Fruit fly (Drosophila melanogaster) whole organism, embryonic: ENCODE measurements around the gene polo.
A peak's percentile ranks its signal among the peaks of the same experiment; 100 is the strongest.

Source experiments
- BtbVII ChIP-seq: fragments of 200-800 bp; sonication (Bioruptor generic); optimal IDR thresholded peaks from 3 replicates; lab custom pipeline; 2017; ENCODE audit warnings: missing biosample characterization, mild to moderate bottlenecking, missing genetic modification characterization
- CG11093 ChIP-seq: fragments of 200-800 bp; sonication (Bioruptor generic); IDR thresholded peaks from 3 replicates; pipeline ENCODE4 v1.3.6; 2022; ENCODE audit warnings: missing biosample characterization, missing genetic modification characterization
- CG12219 ChIP-seq: fragments of 200-800 bp; sonication (Bioruptor generic); optimal IDR thresholded peaks from 3 replicates; lab custom pipeline; 2018; ENCODE audit warnings: missing biosample characterization, mild to moderate bottlenecking, missing genetic modification characterization
- CG15479 ChIP-seq: fragments of 200-800 bp; sonication (Bioruptor generic); optimal IDR thresholded peaks from 3 replicates; lab custom pipeline; 2019; ENCODE audit warnings: missing biosample characterization, mild to moderate bottlenecking, missing genetic modification characterization, moderate library complexity
- CG17186 ChIP-seq: fragments of 200-800 bp; sonication (Bioruptor generic); optimal IDR thresholded peaks from 3 replicates; lab custom pipeline; 2017; ENCODE audit warnings: missing biosample characterization, missing genetic modification reagents, missing genetic modification characterization
- CG17359 ChIP-seq: fragments of 200-800 bp; sonication (Bioruptor generic); optimal IDR thresholded peaks from 3 replicates; lab custom pipeline; 2018; ENCODE audit warnings: missing biosample characterization, mild to moderate bottlenecking, missing genetic modification characterization, moderate library complexity
- CG17385 ChIP-seq: fragments of 200-800 bp; sonication (Bioruptor generic); optimal IDR thresholded peaks from 3 replicates; lab custom pipeline; 2018; ENCODE audit warnings: missing biosample characterization, mild to moderate bottlenecking, missing genetic modification characterization
- CG17829 ChIP-seq: fragments of 200-800 bp; optimal IDR thresholded peaks from 2 replicates; lab custom pipeline; 2019; ENCODE audit warnings: missing biosample characterization, mild to moderate bottlenecking, missing genetic modification characterization, moderate library complexity
- CG18599 ChIP-seq: fragments of 200-800 bp; sonication (Bioruptor generic); optimal IDR thresholded peaks from 3 replicates; lab custom pipeline; 2017; ENCODE audit warnings: missing biosample characterization, missing genetic modification characterization, mild to moderate bottlenecking, moderate library complexity, missing genetic modification reagents
- CG18764 ChIP-seq: fragments of 200-800 bp; sonication (Bioruptor generic); optimal IDR thresholded peaks from 3 replicates; lab custom pipeline; 2016; ENCODE audit warnings: missing biosample characterization, missing genetic modification characterization
- CG2875 ChIP-seq: fragments of 200-800 bp; sonication (Bioruptor generic); optimal IDR thresholded peaks from 2 replicates; lab custom pipeline; 2017; ENCODE audit warnings: missing biosample characterization, mild to moderate bottlenecking, missing genetic modification characterization, missing genetic modification reagents
- CG31388 ChIP-seq: fragments of 200-800 bp; sonication (Bioruptor generic); optimal IDR thresholded peaks from 2 replicates; lab custom pipeline; 2016; ENCODE audit warnings: missing biosample characterization, missing genetic modification characterization
- CG6683 ChIP-seq: fragments of 200-800 bp; sonication (Bioruptor generic); optimal IDR thresholded peaks from 2 replicates; lab custom pipeline; 2017; ENCODE audit warnings: missing biosample characterization, mild to moderate bottlenecking, missing genetic modification characterization, missing genetic modification reagents
- CG7556 ChIP-seq: fragments of 200-800 bp; sonication (Bioruptor generic); optimal IDR thresholded peaks from 2 replicates; lab custom pipeline; 2017; ENCODE audit warnings: missing biosample characterization, mild to moderate bottlenecking, missing genetic modification characterization
- CG7839 ChIP-seq: fragments of 200-800 bp; sonication (Bioruptor generic); optimal IDR thresholded peaks from 3 replicates; lab custom pipeline; 2018; ENCODE audit warnings: missing biosample characterization, mild to moderate bottlenecking, missing genetic modification characterization, moderate library complexity
- CG8765 ChIP-seq: fragments of 200-800 bp; sonication (Bioruptor generic); IDR thresholded peaks from 2 replicates; pipeline ENCODE4 v1.3.6; 2022; ENCODE audit warnings: missing biosample characterization, missing genetic modification characterization
- CG9797 ChIP-seq: fragments of 200-800 bp; sonication (Bioruptor generic); optimal IDR thresholded peaks from 3 replicates; lab custom pipeline; 2018; ENCODE audit warnings: missing biosample characterization, mild to moderate bottlenecking, missing genetic modification characterization
- Camta ChIP-seq: fragments of 200-800 bp; sonication (Bioruptor generic); optimal IDR thresholded peaks from 2 replicates; lab custom pipeline; 2016; ENCODE audit warnings: missing biosample characterization, missing genetic modification characterization
- Dip2 ChIP-seq: fragments of 200-800 bp; sonication (Bioruptor generic); IDR thresholded peaks from 2 replicates; pipeline ENCODE4 v1.3.6; 2022; ENCODE audit warnings: missing biosample characterization, missing genetic modification characterization
- Doc2 ChIP-seq: fragments of 200-800 bp; sonication (Bioruptor generic); IDR thresholded peaks from 2 replicates; pipeline ENCODE4 v1.3.6; 2022; ENCODE audit warnings: missing biosample characterization, missing genetic modification characterization
- Fer1 ChIP-seq: fragments of 200-800 bp; sonication (Bioruptor generic); optimal IDR thresholded peaks from 2 replicates; lab custom pipeline; 2017; ENCODE audit warnings: missing biosample characterization, mild to moderate bottlenecking, missing genetic modification characterization
- H15 ChIP-seq: fragments of 200-800 bp; sonication (Bioruptor generic); IDR thresholded peaks from 3 replicates; pipeline ENCODE4 v1.3.6; 2022; ENCODE audit warnings: missing biosample characterization, missing genetic modification characterization
- HmgZ ChIP-seq: fragments of 200-800 bp; sonication (Bioruptor generic); optimal IDR thresholded peaks from 2 replicates; lab custom pipeline; 2018; ENCODE audit warnings: missing biosample characterization, mild to moderate bottlenecking, missing genetic modification characterization
- Hr51 ChIP-seq, 2 experiments: fragments of 200-800 bp; sonication (Bioruptor generic); optimal IDR thresholded peaks; 2 replicates in 1 of 2; 3 replicates in 1 of 2; lab custom pipeline; 2016 to 2018; ENCODE audit warnings: missing biosample characterization in 2 of 2, missing genetic modification characterization in 2 of 2, mild to moderate bottlenecking in 1 of 2, moderate library complexity in 1 of 2
- Lhr ChIP-seq: fragments of 200-800 bp; sonication (Bioruptor generic); optimal IDR thresholded peaks from 3 replicates; lab custom pipeline; 2017; ENCODE audit warnings: mild to moderate bottlenecking, missing biosample characterization, missing genetic modification reagents, missing genetic modification characterization
- Mrtf ChIP-seq: fragments of 200-800 bp; sonication (Bioruptor generic); IDR thresholded peaks from 3 replicates; pipeline ENCODE4 v1.3.6; 2022; ENCODE audit warnings: missing biosample characterization, missing genetic modification characterization
- NC2β ChIP-seq: fragments of 200-800 bp; sonication (Bioruptor generic); optimal IDR thresholded peaks from 2 replicates; lab custom pipeline; 2016; ENCODE audit warnings: missing biosample characterization, missing genetic modification characterization
- Nf-YC ChIP-seq: fragments of 200-800 bp; optimal IDR thresholded peaks from 3 replicates; lab custom pipeline; 2019; ENCODE audit warnings: missing biosample characterization, mild to moderate bottlenecking, missing genetic modification characterization, moderate library complexity
- Pdp1 ChIP-seq, 2 experiments: fragments of 200-800 bp; sonication (Bioruptor generic); optimal IDR thresholded peaks; 3 replicates each; lab custom pipeline; 2016; ENCODE audit warnings: missing biosample characterization in 2 of 2, missing genetic modification characterization in 2 of 2, mild to moderate bottlenecking in 1 of 2, moderate library complexity in 1 of 2
- Stat92E ChIP-seq, 3 experiments: fragments of >200 bp in 2 of 3; fragments of 200-800 bp in 1 of 3; sonication (Bioruptor generic) in 1 of 3; optimal IDR thresholded peaks; 2 replicates each; lab custom pipeline; 2017 to 2019; ENCODE audit warnings: missing biosample characterization in 3 of 3, missing genetic modification characterization in 3 of 3, mild to moderate bottlenecking in 1 of 3, moderate library complexity in 1 of 3
- al ChIP-seq: fragments of 200-800 bp; sonication (Bioruptor generic); IDR thresholded peaks from 2 replicates; pipeline ENCODE4 v1.3.6; 2022; ENCODE audit warnings: missing biosample characterization, missing genetic modification characterization
- bsh ChIP-seq, 2 experiments: fragments of 200-800 bp; sonication (Bioruptor generic); optimal IDR thresholded peaks; 2 replicates each; lab custom pipeline; 2017 to 2018; ENCODE audit warnings: mild to moderate bottlenecking in 2 of 2, missing biosample characterization in 2 of 2, missing genetic modification characterization in 2 of 2, moderate library complexity in 1 of 2
- chif ChIP-seq, 2 experiments: fragments of 200-800 bp; sonication (Bioruptor generic); optimal IDR thresholded peaks; 3 replicates each; lab custom pipeline; 2016; ENCODE audit warnings: missing biosample characterization in 2 of 2, missing genetic modification characterization in 2 of 2
- chm ChIP-seq: fragments of 200-800 bp; sonication (Bioruptor generic); IDR thresholded peaks from 2 replicates; pipeline ENCODE4 v1.3.6; 2022; ENCODE audit warnings: missing biosample characterization, missing genetic modification characterization
- dm ChIP-seq: fragments of 200-800 bp; sonication (Bioruptor generic); optimal IDR thresholded peaks from 3 replicates; lab custom pipeline; 2016; ENCODE audit warnings: missing biosample characterization, missing genetic modification characterization
- dysf ChIP-seq: fragments of 200-800 bp; sonication (Bioruptor generic); IDR thresholded peaks from 3 replicates; pipeline ENCODE4 v1.3.6; 2022; ENCODE audit warnings: missing biosample characterization, missing genetic modification characterization
- gro ChIP-seq: fragments of 200-800 bp; sonication (Bioruptor generic); optimal IDR thresholded peaks from 2 replicates; lab custom pipeline; 2016; ENCODE audit warnings: missing biosample characterization, missing genetic modification characterization
- ind ChIP-seq: fragments of 200-800 bp; sonication (Bioruptor generic); optimal IDR thresholded peaks from 3 replicates; lab custom pipeline; 2016; ENCODE audit warnings: missing biosample characterization, missing genetic modification characterization
- kah ChIP-seq: fragments of 200-800 bp; sonication (Bioruptor generic); optimal IDR thresholded peaks from 2 replicates; lab custom pipeline; 2018; ENCODE audit warnings: missing biosample characterization, mild to moderate bottlenecking, missing genetic modification characterization
- kni ChIP-seq: fragments of 200-800 bp; sonication (Bioruptor generic); optimal IDR thresholded peaks from 3 replicates; lab custom pipeline; 2017; ENCODE audit warnings: mild to moderate bottlenecking, missing biosample characterization, missing genetic modification reagents, missing genetic modification characterization
- nerfin-2 ChIP-seq: fragments of 200-800 bp; sonication (Bioruptor generic); IDR thresholded peaks from 2 replicates; pipeline ENCODE4 v1.3.6; 2022; ENCODE audit warnings: missing biosample characterization, missing genetic modification characterization; ENCODE audit not compliant: partially characterized antibody
- onecut ChIP-seq: fragments of 200-800 bp; sonication (Bioruptor generic); IDR thresholded peaks from 2 replicates; pipeline ENCODE4 v1.3.6; 2022; ENCODE audit warnings: missing biosample characterization, missing genetic modification characterization
- pum ChIP-seq: fragments of 200-800 bp; sonication (Bioruptor generic); optimal IDR thresholded peaks from 2 replicates; lab custom pipeline; 2016; ENCODE audit warnings: missing biosample characterization, missing genetic modification characterization
- rib ChIP-seq: fragments of 200-800 bp; sonication (Bioruptor generic); IDR thresholded peaks from 2 replicates; pipeline ENCODE4 v1.3.6; 2022; ENCODE audit warnings: missing biosample characterization, missing genetic modification characterization
- stwl ChIP-seq: fragments of 200-800 bp; sonication (Bioruptor generic); optimal IDR thresholded peaks from 3 replicates; lab custom pipeline; 2018; ENCODE audit warnings: missing biosample characterization, mild to moderate bottlenecking, missing genetic modification characterization, moderate library complexity
- tll ChIP-seq, 2 experiments: fragments of 200-800 bp in 1 of 2; fragments of >200 bp in 1 of 2; sonication (Bioruptor generic) in 1 of 2; optimal IDR thresholded peaks; 2 replicates each; lab custom pipeline; 2017 to 2019; ENCODE audit warnings: missing biosample characterization in 2 of 2, missing genetic modification characterization in 2 of 2, mild to moderate bottlenecking in 1 of 2, moderate library complexity in 1 of 2
- vvl ChIP-seq: fragments of 200-800 bp; sonication (Bioruptor generic); IDR thresholded peaks from 2 replicates; pipeline ENCODE4 v1.3.6; 2022; ENCODE audit warnings: missing biosample characterization, missing genetic modification characterization
- z ChIP-seq: fragments of 200-800 bp; sonication (Bioruptor generic); IDR thresholded peaks from 3 replicates; pipeline ENCODE4 v1.3.6; 2022; ENCODE audit warnings: missing biosample characterization, missing genetic modification characterization

Gene polo

dm6 chr3L:20302081-20302630 is 7.3 kb upstream of the polo start, which contains the start of gene Pex23 (continued):
- TF ChIP-seq gro (peak; percentile 76), onecut (peak; percentile 89), CG9797 (GFP tag; lab: Kevin White, UChicago) (peak; percentile 53), chif (GFP tag; optimal IDR thresholded peaks at IDR 0.05; lab: Kevin White, UChicago) (peak; percentile 44 to 57), nerfin-2 (GFP tag; lab: Robert Waterston, UW) (peak; percentile 86), Pdp1 (GFP tag; optimal IDR thresholded peaks at IDR 0.05; lab: Kevin White, UChicago) (peak in 1 of 2 experiments; percentile 72), dysf (GFP tag; lab: Robert Waterston, UW) (peak; percentile 77), Camta (GFP tag; lab: Kevin White, UChicago) (peak; percentile 72), CG12219 (GFP tag; lab: Kevin White, UChicago) (peak; percentile 33), H15 (GFP tag; lab: Robert Waterston, UW) (peak; percentile 70; the same call in 2 of the 3 replicates), dm (GFP tag; lab: Kevin White, UChicago) (peak; percentile 45), kni (GFP tag; lab: Kevin White, UChicago) (no peak), chm (GFP tag; lab: Robert Waterston, UW) (peak; percentile 76), bsh (GFP tag; optimal IDR thresholded peaks at IDR 0.05; lab: Kevin White, UChicago) (peak in 1 of 2 experiments; percentile 80), Dip2 (GFP tag; lab: Robert Waterston, UW) (0 out of 2 replicates have a peak, but pooled peaks have one; percentile 19), vvl (GFP tag; lab: Robert Waterston, UW) (peak; percentile 92), CG2875 (GFP tag; lab: Kevin White, UChicago) (peak; percentile 22), al (peak; percentile 78), rib (GFP tag; lab: Robert Waterston, UW) (peak; percentile 99), z (no peak), CG15479 (no peak), CG18599 (GFP tag; lab: Kevin White, UChicago) (peak; percentile 80), ind (GFP tag; lab: Kevin White, UChicago) (peak; percentile 85), CG17359 (tag; lab: Kevin White, UChicago) (peak; percentile 82), Mrtf (peak; percentile 57; the same call in 1 of the 3 replicates), pum (peak; percentile 50), BtbVII (GFP tag; lab: Kevin White, UChicago) (peak; percentile 53), tll (GFP tag; optimal IDR thresholded peaks at IDR 0.05; lab: Kevin White, UChicago) (peak; percentile 62 to 69), CG18764 (GFP tag; lab: Kevin White, UChicago) (peak; percentile 86), CG6683 (GFP tag; lab: Kevin White, UChicago) (peak; percentile 54), CG17385 (peak; percentile 69), CG31388 (GFP tag; lab: Kevin White, UChicago) (peak; percentile 69), NC2β (peak; percentile 53), kah (GFP tag; lab: Kevin White, UChicago) (peak; percentile 16), CG8765 (GFP tag; lab: Robert Waterston, UW) (peak; percentile 81), Hr51 (GFP tag; optimal IDR thresholded peaks at IDR 0.05; lab: Kevin White, UChicago) (peak; percentile 72 to 79), Lhr (GFP tag; lab: Kevin White, UChicago) (peak; percentile 81), Nf-YC (tag; lab: Kevin White, UChicago) (peak; percentile 69), CG17829 (tag; lab: Kevin White, UChicago) (peak; percentile 87), Fer1 (GFP tag; lab: Kevin White, UChicago) (peak; percentile 69), stwl (peak; percentile 63), HmgZ (tag; lab: Kevin White, UChicago) (peak; percentile 86), Doc2 (GFP tag; lab: Robert Waterston, UW) (no peak), CG17186 (peak; percentile 71), CG7556 (peak; percentile 69), CG11093 (GFP tag; lab: Robert Waterston, UW) (peak; percentile 53; the same call in 1 of the 3 replicates), Stat92E (GFP tag; optimal IDR thresholded peaks at IDR 0.05; lab: Kevin White, UChicago) (peak in 1 of 3 experiments; percentile 81), CG7839 (tag; lab: Kevin White, UChicago) (peak; percentile 71)
